Worm (Caenorhabditis elegans): ENCODE data around the gene srj-22.

srj-22 gene

ce11 chrV:10756698-10757097, 13.1 kb upstream of the srj-22 start, which contains the start of gene irld-6:
Gene irld-6, minus strand, starts transcription at chrV:10756798.
- TF ChIP-seq egl-13 (tag; optimal IDR thresholded peaks at IDR 0.05) (no peak), unc-98 (GFP tag; IDR thresholded peaks at IDR 0.05) (no peak), dpl-1 (GFP tag; optimal IDR thresholded peaks at IDR 0.05) (no peak), C04F5.9 (tag; optimal IDR thresholded peaks at IDR 0.05) (no peak), xbp-1 (tag; optimal IDR thresholded peaks at IDR 0.05) (no peak), egl-27 (tag; optimal IDR thresholded peaks at IDR 0.05) (no peak), ceh-8 (GFP tag; optimal IDR thresholded peaks at IDR 0.05) (no peak), nhr-237 (tag; optimal IDR thresholded peaks at IDR 0.05) (no peak)

ce11 chrV:10754050-10754449, 10.5 kb upstream of the srj-22 start, which contains the start of gene F28H7.7:
Gene F28H7.7, minus strand, starts transcription at chrV:10754150.
- TF ChIP-seq sptf-1 (tag; optimal IDR thresholded peaks at IDR 0.05) (no peak), elt-3 (tag; optimal IDR thresholded peaks at IDR 0.05) (no peak), aly-2 (tag; optimal IDR thresholded peaks at IDR 0.05) (no peak), efl-3 (GFP tag; optimal IDR thresholded peaks at IDR 0.05) (no peak), jun-1 (tag; optimal IDR thresholded peaks at IDR 0.05) (no peak), efl-1 (optimal IDR thresholded peaks at IDR 0.05) (no peak), efl-1 (GFP tag; optimal IDR thresholded peaks at IDR 0.05 in 1 of 2) (no peak), lin-13 (GFP tag; optimal IDR thresholded peaks at IDR 0.05) (no peak), lin-39 (tag; optimal IDR thresholded peaks at IDR 0.05) (no peak), ceh-88 (GFP tag; IDR thresholded peaks at IDR 0.05) (no peak), nhr-20 (tag; optimal IDR thresholded peaks at IDR 0.05) (no peak), ama-1 (optimal IDR thresholded peaks at IDR 0.05) (no peak), ztf-4 (tag; optimal IDR thresholded peaks at IDR 0.05) (no peak)

- TF ChIP-seq efl-1 (optimal IDR thresholded peaks at IDR 0.05) (no peak), efl-1 (GFP tag; optimal IDR thresholded peaks at IDR 0.05 in 1 of 2) (peak in 1 of 2 experiments; percentile 92), elt-2 (tag; optimal IDR thresholded peaks at IDR 0.05) (peak; percentile 85), hlh-17 (GFP tag; optimal IDR thresholded peaks at IDR 0.05; ENCODE audit: borderline replicate concordance) (no peak)
These were observed 7.1 kb upstream of the srj-22 start, which contains the start of gene F28H7.3 for ce11 chrV:10750630-10751029. Gene F28H7.3, minus strand, starts transcription at chrV:10750788.

- TF ChIP-seq mep-1 (tag; optimal IDR thresholded peaks at IDR 0.05) (no peak), hlh-4 (tag; optimal IDR thresholded peaks at IDR 0.05) (no peak), nhr-20 (tag; optimal IDR thresholded peaks at IDR 0.05) (peak; percentile 4), efl-1 (optimal IDR thresholded peaks at IDR 0.05) (no peak), efl-1 (GFP tag; optimal IDR thresholded peaks at IDR 0.05 in 1 of 2) (peak in 1 of 2 experiments; percentile 77)
These were observed 3.9 kb upstream of the srj-22 start, which contains the start of the genes selt-1.2 and F28H7.2 for ce11 chrV:10747263-10747951. Gene selt-1.2, minus strand, starts transcription at chrV:10747363. Gene F28H7.2, plus strand, starts transcription at chrV:10747901.

- TF ChIP-seq alr-1 (tag; optimal IDR thresholded peaks at IDR 0.05; ENCODE audit: borderline replicate concordance) (no peak), blmp-1 (tag; optimal IDR thresholded peaks at IDR 0.05) (no peak), lin-13 (GFP tag; optimal IDR thresholded peaks at IDR 0.05) (no peak), nhr-20 (tag; optimal IDR thresholded peaks at IDR 0.05) (no peak), swsn-7 (tag; optimal IDR thresholded peaks at IDR 0.05) (no peak), C16A3.4 (tag; optimal IDR thresholded peaks at IDR 0.05) (no peak), nhr-84 (tag; optimal IDR thresholded peaks at IDR 0.05) (no peak), fos-1 (tag; optimal IDR thresholded peaks at IDR 0.05) (no peak), xbp-1 (tag; optimal IDR thresholded peaks at IDR 0.05) (no peak), zag-1 (tag; optimal IDR thresholded peaks at IDR 0.05) (no peak), ets-5 (GFP tag; IDR thresholded peaks at IDR 0.05) (no peak)
These were observed 1.5 kb upstream of the srj-22 start, which contains the start of gene srj-21 for ce11 chrV:10745034-10745433. Gene srj-21, plus strand, starts transcription at chrV:10745334.

All from whole organism, L1 larva.